Fruit fly (Drosophila melanogaster) whole organism, embryonic: ENCODE data around the gene E23.
A peak's percentile ranks its signal among the peaks of the same experiment; 100 is the strongest.

Experiments
- CG10565 ChIP-seq: fragments of 200-800 bp; sonication (Bioruptor generic); optimal IDR thresholded peaks from 3 replicates; lab custom pipeline; 2016; ENCODE audit warnings: missing biosample characterization, mild to moderate bottlenecking, missing genetic modification characterization
- CG12391 ChIP-seq: fragments of 200-800 bp; sonication (Bioruptor generic); optimal IDR thresholded peaks from 3 replicates; lab custom pipeline; 2018; ENCODE audit warnings: missing biosample characterization, mild to moderate bottlenecking, missing genetic modification characterization, moderate library complexity
- CG12942 ChIP-seq: fragments of 200-800 bp; sonication (Bioruptor generic); optimal IDR thresholded peaks from 3 replicates; lab custom pipeline; 2016; ENCODE audit warnings: missing biosample characterization, missing genetic modification characterization
- CG13123 ChIP-seq: fragments of 200-800 bp; sonication (Bioruptor generic); optimal IDR thresholded peaks from 2 replicates; lab custom pipeline; 2016; ENCODE audit warnings: missing biosample characterization, missing genetic modification characterization
- CG14014 ChIP-seq: fragments of 200-800 bp; sonication (Bioruptor generic); IDR thresholded peaks from 2 replicates; pipeline ENCODE4 v1.3.6; 2022; ENCODE audit warnings: missing biosample characterization, missing genetic modification characterization
- CG14050 ChIP-seq: fragments of 200-800 bp; sonication (Bioruptor generic); IDR thresholded peaks from 3 replicates; pipeline ENCODE4 v1.3.6; 2022; ENCODE audit warnings: missing biosample characterization, missing genetic modification characterization
- CG1792 ChIP-seq: fragments of 200-800 bp; sonication (Bioruptor generic); optimal IDR thresholded peaks from 2 replicates; lab custom pipeline; 2016; ENCODE audit warnings: missing biosample characterization, missing genetic modification characterization
- CG18599 ChIP-seq: fragments of 200-800 bp; sonication (Bioruptor generic); optimal IDR thresholded peaks from 3 replicates; lab custom pipeline; 2017; ENCODE audit warnings: missing biosample characterization, missing genetic modification characterization, mild to moderate bottlenecking, moderate library complexity, missing genetic modification reagents
- CG18619 ChIP-seq: fragments of 200-800 bp; sonication (Bioruptor generic); optimal IDR thresholded peaks from 3 replicates; lab custom pipeline; 2017; ENCODE audit warnings: missing biosample characterization, mild to moderate bottlenecking, missing genetic modification characterization
- CG2120 ChIP-seq: fragments of 200-800 bp; sonication (Bioruptor generic); optimal IDR thresholded peaks from 3 replicates; lab custom pipeline; 2016; ENCODE audit warnings: missing biosample characterization, missing genetic modification characterization
- CG2678 ChIP-seq: fragments of 200-800 bp; sonication (Bioruptor generic); optimal IDR thresholded peaks from 3 replicates; lab custom pipeline; 2019; ENCODE audit warnings: missing biosample characterization, mild to moderate bottlenecking, missing genetic modification characterization, moderate library complexity
- CG31441 ChIP-seq: fragments of 200-800 bp; sonication (Bioruptor generic); IDR thresholded peaks from 2 replicates; pipeline ENCODE4 v1.3.6; 2022; ENCODE audit warnings: missing biosample characterization, missing genetic modification characterization
- CG32772 ChIP-seq: fragments of 200-800 bp; sonication (Bioruptor generic); IDR thresholded peaks from 2 replicates; pipeline ENCODE4 v1.3.6; 2022; ENCODE audit warnings: missing biosample characterization, missing genetic modification characterization
- CG6254 ChIP-seq: fragments of 200-800 bp; sonication (Bioruptor generic); optimal IDR thresholded peaks from 3 replicates; lab custom pipeline; 2017; ENCODE audit warnings: mild to moderate bottlenecking, missing biosample characterization, missing genetic modification reagents, missing genetic modification characterization
- CG6765 ChIP-seq: fragments of 200-800 bp; sonication (Bioruptor generic); optimal IDR thresholded peaks from 3 replicates; lab custom pipeline; 2017; ENCODE audit warnings: missing biosample characterization, mild to moderate bottlenecking, missing genetic modification characterization
- CG7928 ChIP-seq: fragments of 200-800 bp; sonication (Bioruptor generic); optimal IDR thresholded peaks from 2 replicates; lab custom pipeline; 2017; ENCODE audit warnings: missing biosample characterization, mild to moderate bottlenecking, missing genetic modification characterization
- CG8388 ChIP-seq: fragments of 200-800 bp; sonication (Bioruptor generic); optimal IDR thresholded peaks from 2 replicates; lab custom pipeline; 2019; ENCODE audit warnings: missing biosample characterization, mild to moderate bottlenecking, missing genetic modification characterization, moderate library complexity
- CG9797 ChIP-seq: fragments of 200-800 bp; sonication (Bioruptor generic); optimal IDR thresholded peaks from 3 replicates; lab custom pipeline; 2018; ENCODE audit warnings: missing biosample characterization, mild to moderate bottlenecking, missing genetic modification characterization
- CHES-1-like ChIP-seq: fragments of 200-800 bp; sonication (Bioruptor generic); optimal IDR thresholded peaks from 2 replicates; lab custom pipeline; 2016; ENCODE audit warnings: missing biosample characterization, missing genetic modification characterization
- CrebB ChIP-seq: fragments of 200-800 bp; sonication (Bioruptor generic); optimal IDR thresholded peaks from 3 replicates; lab custom pipeline; 2018; ENCODE audit warnings: missing biosample characterization, mild to moderate bottlenecking, missing genetic modification characterization
- D19B ChIP-seq: fragments of 200-800 bp; sonication (Bioruptor generic); optimal IDR thresholded peaks from 2 replicates; lab custom pipeline; 2017; ENCODE audit warnings: missing biosample characterization, mild to moderate bottlenecking, missing genetic modification characterization
- Fer3 ChIP-seq: fragments of 200-800 bp; sonication (Bioruptor generic); optimal IDR thresholded peaks from 2 replicates; lab custom pipeline; 2018; ENCODE audit warnings: missing biosample characterization, mild to moderate bottlenecking, missing genetic modification characterization, moderate library complexity
- Gug ChIP-seq: fragments of 200-800 bp; sonication (Bioruptor generic); IDR thresholded peaks from 4 replicates; pipeline ENCODE4 v1.3.6; 2022; ENCODE audit warnings: missing biosample characterization, missing genetic modification characterization
- HLH4C ChIP-seq: fragments of 200-800 bp; sonication (Bioruptor generic); IDR thresholded peaks from 3 replicates; pipeline ENCODE4 v1.3.6; 2022; ENCODE audit warnings: missing biosample characterization, missing genetic modification characterization; ENCODE audit not compliant: partially characterized antibody
- HLHmδ ChIP-seq: fragments of 200-800 bp; sonication (Bioruptor generic); optimal IDR thresholded peaks from 2 replicates; lab custom pipeline; 2018; ENCODE audit warnings: missing biosample characterization, mild to moderate bottlenecking, missing genetic modification characterization, moderate library complexity
- Hand ChIP-seq: fragments of 200-800 bp; sonication (Bioruptor generic); optimal IDR thresholded peaks from 2 replicates; lab custom pipeline; 2017; ENCODE audit warnings: mild to moderate bottlenecking, missing biosample characterization, missing genetic modification reagents, missing genetic modification characterization
- NC2α ChIP-seq: fragments of 200-800 bp; sonication (Bioruptor generic); optimal IDR thresholded peaks from 2 replicates; lab custom pipeline; 2016; ENCODE audit warnings: missing biosample characterization, missing genetic modification characterization
- NC2β ChIP-seq: fragments of 200-800 bp; sonication (Bioruptor generic); optimal IDR thresholded peaks from 2 replicates; lab custom pipeline; 2016; ENCODE audit warnings: missing biosample characterization, missing genetic modification characterization
- Rfx ChIP-seq: fragments of 200-800 bp; sonication (Bioruptor generic); IDR thresholded peaks from 2 replicates; pipeline ENCODE4 v1.3.6; 2022; ENCODE audit warnings: missing biosample characterization, missing genetic modification characterization
- Sox100B ChIP-seq: fragments of 200-800 bp; sonication (Bioruptor generic); optimal IDR thresholded peaks from 3 replicates; lab custom pipeline; 2018; ENCODE audit warnings: missing biosample characterization, mild to moderate bottlenecking, missing genetic modification characterization
- Taf1 ChIP-seq: fragments of 200-800 bp; sonication (Bioruptor generic); IDR thresholded peaks from 2 replicates; pipeline ENCODE4 v1.3.6; 2022; ENCODE audit warnings: missing biosample characterization, missing genetic modification characterization
- cad ChIP-seq: fragments of >200 bp; optimal IDR thresholded peaks from 2 replicates; lab custom pipeline; 2017; ENCODE audit warnings: missing biosample characterization, missing genetic modification characterization
- chif ChIP-seq, 2 experiments: fragments of 200-800 bp; sonication (Bioruptor generic); optimal IDR thresholded peaks; 3 replicates each; lab custom pipeline; 2016; ENCODE audit warnings: missing biosample characterization in 2 of 2, missing genetic modification characterization in 2 of 2
- crp ChIP-seq, 2 experiments: fragments of 200-800 bp; sonication (Bioruptor generic); optimal IDR thresholded peaks; 2 replicates in 1 of 2; 3 replicates in 1 of 2; lab custom pipeline; 2017; ENCODE audit warnings: missing biosample characterization in 2 of 2, missing genetic modification characterization in 2 of 2, mild to moderate bottlenecking in 1 of 2, moderate library complexity in 1 of 2
- fd64A ChIP-seq: fragments of 200-800 bp; sonication (Bioruptor generic); optimal IDR thresholded peaks from 3 replicates; lab custom pipeline; 2018; ENCODE audit warnings: missing biosample characterization, mild to moderate bottlenecking, missing genetic modification characterization
- gfzf ChIP-seq: fragments of 200-800 bp; sonication (Bioruptor generic); optimal IDR thresholded peaks from 2 replicates; lab custom pipeline; 2016; ENCODE audit warnings: missing biosample characterization, mild to moderate bottlenecking, missing genetic modification characterization, moderate library complexity
- grau ChIP-seq: fragments of 200-800 bp; optimal IDR thresholded peaks from 3 replicates; lab custom pipeline; 2019; ENCODE audit warnings: missing biosample characterization, mild to moderate bottlenecking, missing genetic modification characterization, moderate library complexity
- gt ChIP-seq: fragments of 200-800 bp; sonication (Bioruptor generic); IDR thresholded peaks from 2 replicates; pipeline ENCODE4 v1.3.6; 2022; ENCODE audit warnings: missing biosample characterization, missing genetic modification characterization
- ham ChIP-seq: fragments of 200-800 bp; sonication (Bioruptor generic); IDR thresholded peaks from 2 replicates; pipeline ENCODE4 v1.3.6; 2022; ENCODE audit warnings: missing biosample characterization, missing genetic modification characterization
- jing ChIP-seq: fragments of 200-800 bp; sonication (Bioruptor generic); optimal IDR thresholded peaks from 2 replicates; lab custom pipeline; 2018; ENCODE audit warnings: missing biosample characterization, mild to moderate bottlenecking, missing genetic modification characterization
- kni ChIP-seq: fragments of 200-800 bp; sonication (Bioruptor generic); optimal IDR thresholded peaks from 3 replicates; lab custom pipeline; 2017; ENCODE audit warnings: mild to moderate bottlenecking, missing biosample characterization, missing genetic modification reagents, missing genetic modification characterization
- lbe ChIP-seq: fragments of 200-800 bp; sonication (Bioruptor generic); optimal IDR thresholded peaks from 2 replicates; lab custom pipeline; 2016; ENCODE audit warnings: missing biosample characterization, mild to moderate bottlenecking, missing genetic modification characterization
- lmd ChIP-seq: fragments of 200-800 bp; sonication (Bioruptor generic); IDR thresholded peaks from 2 replicates; pipeline ENCODE4 v1.3.6; 2022; ENCODE audit warnings: missing biosample characterization, missing genetic modification characterization
- lov ChIP-seq, 2 experiments: fragments of 200-800 bp in 1 of 2; fragments of >200 bp in 1 of 2; sonication (Bioruptor generic) in 1 of 2; IDR thresholded peaks in 1 of 2; optimal IDR thresholded peaks in 1 of 2; 2 replicates in 1 of 2; 3 replicates in 1 of 2; pipeline versions ENCODE4 v1.3.6 to Lab custom; 2017 to 2022; ENCODE audit warnings: missing biosample characterization in 1 of 2, missing genetic modification characterization in 1 of 2
- pb ChIP-seq: fragments of 200-800 bp; sonication (Bioruptor generic); optimal IDR thresholded peaks from 3 replicates; lab custom pipeline; 2016; ENCODE audit warnings: missing biosample characterization, missing genetic modification characterization
- phol ChIP-seq: fragments of 200-800 bp; sonication (Bioruptor generic); optimal IDR thresholded peaks from 3 replicates; lab custom pipeline; 2018; ENCODE audit warnings: missing biosample characterization, mild to moderate bottlenecking, missing genetic modification characterization, moderate library complexity
- repo ChIP-seq: fragments of 200-800 bp; sonication (Bioruptor generic); optimal IDR thresholded peaks from 2 replicates; lab custom pipeline; 2016; ENCODE audit warnings: missing biosample characterization, missing genetic modification characterization
- ssp ChIP-seq: fragments of 200-800 bp; sonication (Bioruptor generic); IDR thresholded peaks from 2 replicates; pipeline ENCODE4 v1.3.6; 2022; ENCODE audit warnings: missing biosample characterization, missing genetic modification characterization
- wor ChIP-seq: fragments of 200-800 bp; sonication (Bioruptor generic); IDR thresholded peaks from 2 replicates; pipeline ENCODE4 v1.3.6; 2022; ENCODE audit warnings: missing biosample characterization, missing genetic modification characterization

The E23 gene

DNA sequence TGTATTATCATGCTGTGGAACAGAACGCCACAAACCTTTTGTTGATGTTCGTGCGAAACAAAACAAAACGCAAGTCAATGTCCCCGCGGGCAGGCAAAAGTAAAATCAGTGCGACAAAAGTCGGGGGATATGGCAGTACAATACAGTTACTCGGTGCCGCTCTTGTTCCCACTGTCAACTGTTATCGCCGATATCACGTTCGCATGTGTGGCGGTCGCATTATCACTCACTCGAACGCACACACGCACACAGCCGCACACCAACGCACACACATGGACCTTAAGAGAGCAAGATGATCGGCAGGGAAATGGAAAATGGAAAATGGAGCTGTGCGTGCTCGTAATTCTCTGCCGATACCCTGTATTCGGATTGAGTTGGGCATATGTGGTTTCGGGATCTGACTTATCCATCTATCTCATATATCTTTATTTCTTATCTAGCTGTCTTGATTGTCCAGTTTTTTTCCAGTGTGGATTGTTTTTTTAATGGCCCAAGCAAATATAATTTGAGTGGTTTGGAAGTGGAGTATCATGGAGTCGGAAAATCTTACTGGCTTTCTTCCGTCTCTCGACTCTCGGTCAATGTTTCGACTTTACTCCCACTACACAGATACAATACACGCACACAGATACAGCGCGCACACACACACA lies 15.9 kb downstream of the E23 start (continued):
- TF ChIP-seq CG6254 (GFP tag; lab: Kevin White, UChicago) (peak; percentile 73), CG1792 (GFP tag; lab: Kevin White, UChicago) (peak; percentile 63), NC2α (GFP tag; lab: Kevin White, UChicago) (peak; percentile 73), kni (GFP tag; lab: Kevin White, UChicago) (peak; percentile 50), pb (GFP tag; lab: Kevin White, UChicago) (peak; percentile 74), Sox100B (GFP tag; lab: Kevin White, UChicago) (peak; percentile 51), HLH4C (GFP tag; lab: Robert Waterston, UW) (no peak), gfzf (GFP tag; lab: Kevin White, UChicago) (no peak), CG18599 (GFP tag; lab: Kevin White, UChicago) (peak; percentile 69), CG12391 (tag; lab: Kevin White, UChicago) (peak; percentile 88), fd64A (GFP tag; lab: Kevin White, UChicago) (peak; percentile 72), phol (tag; lab: Kevin White, UChicago) (peak; percentile 89), Taf1 (no peak), CG9797 (no peak), gt (GFP tag; lab: Robert Waterston, UW) (peak; percentile 67), ssp (GFP tag; lab: Robert Waterston, UW) (peak; percentile 73), ham (GFP tag; lab: Robert Waterston, UW) (no peak), D19B (peak; percentile 89), CG8388 (peak; percentile 88), CG12942 (GFP tag; lab: Kevin White, UChicago) (peak; percentile 74), cad (GFP tag; lab: Kevin White, UChicago) (no peak), CG14050 (GFP tag; lab: Robert Waterston, UW) (peak; percentile 18; the same call in 1 of the 3 replicates), CrebB (tag; lab: Kevin White, UChicago) (no peak), CG10565 (GFP tag; lab: Kevin White, UChicago) (peak; percentile 23), CHES-1-like (peak; percentile 45), CG14014 (GFP tag; lab: Robert Waterston, UW) (no peak), CG2120 (GFP tag; lab: Kevin White, UChicago) (no peak), CG7928 (GFP tag; lab: Kevin White, UChicago) (no peak), CG18619 (GFP tag; lab: Kevin White, UChicago) (peak; percentile 22), CG2678 (peak; percentile 79), HLHmδ (GFP tag; lab: Kevin White, UChicago) (peak; percentile 68), repo (peak; percentile 62), chif (GFP tag; optimal IDR thresholded peaks at IDR 0.05; lab: Kevin White, UChicago) (peak; percentile 90 to 93), Rfx (GFP tag; lab: Robert Waterston, UW) (no peak), Gug (GFP tag; lab: Robert Waterston, UW) (peak; percentile 75; the same call in 3 of the 4 replicates), NC2β (GFP tag; lab: Kevin White, UChicago) (peak; percentile 90), jing (GFP tag; lab: Kevin White, UChicago) (peak; percentile 29), lov (optimal IDR thresholded peaks at IDR 0.05; lab: Kevin White, UChicago) (no peak), lov (GFP tag; IDR thresholded peaks at IDR 0.05; lab: Robert Waterston, UW) (peak; percentile 73; the same call in 1 of the 3 replicates), Hand (no peak), wor (GFP tag; lab: Robert Waterston, UW) (peak; percentile 70), lbe (no peak), CG32772 (peak; percentile 91), Fer3 (peak; percentile 40), CG6765 (GFP tag; lab: Kevin White, UChicago) (no peak), crp (GFP tag; optimal IDR thresholded peaks at IDR 0.05; lab: Kevin White, UChicago) (peak in 1 of 2 experiments; percentile 43), lmd (GFP tag; lab: Robert Waterston, UW) (peak; percentile 81), CG13123 (GFP tag; lab: Kevin White, UChicago) (peak; percentile 39), grau (tag; lab: Kevin White, UChicago) (no peak), CG31441 (peak; percentile 84)
